Worm (Caenorhabditis elegans): ENCODE results near the gene czw-1.

- no peak for TF ChIP-seq skn-1 (tag; optimal IDR thresholded peaks at IDR 0.05)
- no peak for TF ChIP-seq ztf-11 (tag; optimal IDR thresholded peaks at IDR 0.05)
- no peak for TF ChIP-seq lin-39 (tag; optimal IDR thresholded peaks at IDR 0.05)
- no peak for TF ChIP-seq nhr-10 (tag; optimal IDR thresholded peaks at IDR 0.05)
- TF ChIP-seq snpc-1.2 (GFP tag; IDR thresholded peaks at IDR 0.05), result no peak
- no peak for TF ChIP-seq nhr-25 (tag; optimal IDR thresholded peaks at IDR 0.05; ENCODE audit: borderline replicate concordance, insufficient read depth)
- TF ChIP-seq aly-2 (tag; optimal IDR thresholded peaks at IDR 0.05), result no peak
- no peak for TF ChIP-seq lim-7 (GFP tag; IDR thresholded peaks at IDR 0.05)
- TF ChIP-seq ZK546.5 (tag; optimal IDR thresholded peaks at IDR 0.05), result no peak
- TF ChIP-seq lin-13 (GFP tag; optimal IDR thresholded peaks at IDR 0.05), result no peak
- TF ChIP-seq dpl-1 (GFP tag; optimal IDR thresholded peaks at IDR 0.05), result no peak
- TF ChIP-seq daf-16 (GFP tag; optimal IDR thresholded peaks at IDR 0.05), result no peak
- TF ChIP-seq daf-16 (tag; optimal IDR thresholded peaks at IDR 0.05), result no peak
- TF ChIP-seq lin-1 (GFP tag; IDR thresholded peaks at IDR 0.05), result no peak
Measured at ce11 chrIV:7931873-7932272, 14.8 kb downstream of the czw-1 start.

Measured in whole organism, L4 larva.